Worm (Caenorhabditis elegans): ENCODE data around the gene K09C8.8.

DNA sequence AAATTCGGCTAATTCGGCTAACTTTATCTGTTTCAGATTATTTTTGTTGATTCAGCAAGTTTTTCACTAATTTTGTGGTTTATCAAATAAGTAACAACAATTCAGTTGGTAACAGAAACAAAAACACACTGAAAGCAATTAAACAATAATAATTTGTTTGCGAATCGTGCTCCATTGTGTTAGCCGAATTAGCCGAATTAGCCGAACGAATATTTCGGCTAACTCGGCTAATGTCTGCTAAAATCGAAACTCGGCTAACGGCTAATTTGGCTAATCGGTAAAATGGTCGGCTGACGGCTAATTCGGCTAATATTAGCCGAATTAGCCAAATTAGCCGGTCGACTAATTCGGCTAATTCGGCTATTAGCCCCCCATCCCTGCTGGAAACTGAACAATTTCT is 33.0 kb downstream of the K09C8.8 start:
- TF ChIP-seq sea-1 (GFP tag; conservative IDR thresholded peaks at IDR 0.05) (no peak), ets-7 (tag; optimal IDR thresholded peaks at IDR 0.05) (no peak), pes-1 (GFP tag; IDR thresholded peaks at IDR 0.05) (no peak), ceh-36 (tag; optimal IDR thresholded peaks at IDR 0.05) (no peak), hmg-4 (GFP tag; optimal IDR thresholded peaks at IDR 0.05) (no peak), tbx-11 (GFP tag; IDR thresholded peaks at IDR 0.05) (no peak), flt-1 (GFP tag; IDR thresholded peaks at IDR 0.05) (no peak), tra-4 (tag; optimal IDR thresholded peaks at IDR 0.05) (no peak), B0310.2 (tag; optimal IDR thresholded peaks at IDR 0.05) (no peak), aly-1 (tag; optimal IDR thresholded peaks at IDR 0.05) (no peak), ama-1 (optimal IDR thresholded peaks at IDR 0.05) (no peak), ceh-13 (GFP tag; optimal IDR thresholded peaks at IDR 0.05) (no peak), tbx-37 (GFP tag; conservative IDR thresholded peaks at IDR 0.05) (no peak)

Data from whole organism, early embryonic.